Fruit fly (Drosophila melanogaster) whole organism, embryonic: Measurements from ENCODE around the gene CG32713.

Source experiments
- B-H2 ChIP-seq: fragments of 200-800 bp; sonication (Bioruptor generic); optimal IDR thresholded peaks from 2 replicates; lab custom pipeline; 2018; ENCODE audit warnings: missing biosample characterization, mild to moderate bottlenecking, missing genetic modification characterization
- CG10274 ChIP-seq: fragments of 200-800 bp; sonication (Bioruptor generic); optimal IDR thresholded peaks from 3 replicates; lab custom pipeline; 2017; ENCODE audit warnings: missing biosample characterization, mild to moderate bottlenecking, missing genetic modification characterization
- CG12219 ChIP-seq: fragments of 200-800 bp; sonication (Bioruptor generic); optimal IDR thresholded peaks from 3 replicates; lab custom pipeline; 2018; ENCODE audit warnings: missing biosample characterization, mild to moderate bottlenecking, missing genetic modification characterization
- CG12942 ChIP-seq: fragments of 200-800 bp; sonication (Bioruptor generic); optimal IDR thresholded peaks from 3 replicates; lab custom pipeline; 2016; ENCODE audit warnings: missing biosample characterization, missing genetic modification characterization
- CG15696 ChIP-seq: fragments of 200-800 bp; sonication (Bioruptor generic); optimal IDR thresholded peaks from 2 replicates; lab custom pipeline; 2019; ENCODE audit warnings: missing biosample characterization, mild to moderate bottlenecking, missing genetic modification characterization, moderate library complexity
- CG1603 ChIP-seq: fragments of 200-800 bp; sonication (Bioruptor generic); optimal IDR thresholded peaks from 2 replicates; lab custom pipeline; 2019; ENCODE audit warnings: missing biosample characterization, mild to moderate bottlenecking, missing genetic modification characterization, moderate library complexity
- CG16779 ChIP-seq: fragments of 200-800 bp; sonication (Bioruptor generic); IDR thresholded peaks from 2 replicates; pipeline ENCODE4 v1.3.6; 2022; ENCODE audit warnings: missing biosample characterization, missing genetic modification characterization
- CG17328 ChIP-seq: fragments of 200-800 bp; sonication (Bioruptor generic); IDR thresholded peaks from 2 replicates; pipeline ENCODE4 v1.3.6; 2022; ENCODE audit warnings: missing biosample characterization, missing genetic modification characterization
- CG30431 ChIP-seq: fragments of 200-800 bp; sonication (Bioruptor generic); optimal IDR thresholded peaks from 2 replicates; lab custom pipeline; 2017; ENCODE audit warnings: missing biosample characterization, missing genetic modification characterization
- CG31388 ChIP-seq: fragments of 200-800 bp; sonication (Bioruptor generic); optimal IDR thresholded peaks from 2 replicates; lab custom pipeline; 2016; ENCODE audit warnings: missing biosample characterization, missing genetic modification characterization
- CG4404 ChIP-seq: fragments of 200-800 bp; sonication (Bioruptor generic); IDR thresholded peaks from 2 replicates; pipeline ENCODE4 v1.3.6; 2022; ENCODE audit warnings: missing biosample characterization, missing genetic modification characterization
- CG4617 ChIP-seq: fragments of 200-800 bp; sonication (Bioruptor generic); optimal IDR thresholded peaks from 3 replicates; lab custom pipeline; 2016; ENCODE audit warnings: missing biosample characterization, missing genetic modification characterization, borderline replicate concordance
- CG7987 ChIP-seq: fragments of 200-800 bp; sonication (Bioruptor generic); optimal IDR thresholded peaks from 2 replicates; lab custom pipeline; 2018; ENCODE audit warnings: missing biosample characterization, mild to moderate bottlenecking, missing genetic modification characterization, moderate library complexity
- CG8478 ChIP-seq: fragments of >200 bp; optimal IDR thresholded peaks from 2 replicates; lab custom pipeline; 2018
- CG8924 ChIP-seq: fragments of 200-800 bp; optimal IDR thresholded peaks from 3 replicates; lab custom pipeline; 2019; ENCODE audit warnings: missing biosample characterization, mild to moderate bottlenecking, missing genetic modification characterization, moderate library complexity
- CG9797 ChIP-seq: fragments of 200-800 bp; sonication (Bioruptor generic); optimal IDR thresholded peaks from 3 replicates; lab custom pipeline; 2018; ENCODE audit warnings: missing biosample characterization, mild to moderate bottlenecking, missing genetic modification characterization
- D19B ChIP-seq: fragments of 200-800 bp; sonication (Bioruptor generic); optimal IDR thresholded peaks from 2 replicates; lab custom pipeline; 2017; ENCODE audit warnings: missing biosample characterization, mild to moderate bottlenecking, missing genetic modification characterization
- Dll ChIP-seq: fragments of 200-800 bp; sonication (Bioruptor generic); IDR thresholded peaks from 4 replicates; pipeline ENCODE4 v1.3.6; 2022; ENCODE audit warnings: missing biosample characterization, missing genetic modification characterization; ENCODE audit not compliant: partially characterized antibody
- Ets65A ChIP-seq: fragments of 200-800 bp; sonication (Bioruptor generic); peaks from one replicate; lab custom pipeline; 2016; ENCODE audit warnings: missing biosample characterization, missing genetic modification characterization
- HLH3B ChIP-seq: fragments of 200-800 bp; sonication (Bioruptor generic); IDR thresholded peaks from 2 replicates; pipeline ENCODE4 v1.3.6; 2022; ENCODE audit warnings: missing biosample characterization, missing genetic modification characterization
- Hmr ChIP-seq: fragments of 200-800 bp; sonication (Bioruptor generic); optimal IDR thresholded peaks from 3 replicates; lab custom pipeline; 2017; ENCODE audit warnings: mild to moderate bottlenecking, missing biosample characterization, missing genetic modification reagents, missing genetic modification characterization
- Jarid2 ChIP-seq: fragments of 200-800 bp; sonication (Bioruptor generic); optimal IDR thresholded peaks from 3 replicates; lab custom pipeline; 2017; ENCODE audit warnings: mild to moderate bottlenecking, missing biosample characterization, missing genetic modification reagents, missing genetic modification characterization
- Myb ChIP-seq: fragments of 200-800 bp; sonication (Bioruptor generic); optimal IDR thresholded peaks from 2 replicates; lab custom pipeline; 2016; ENCODE audit warnings: missing biosample characterization, missing genetic modification characterization
- NfI ChIP-seq: fragments of 200-800 bp; sonication (Bioruptor generic); optimal IDR thresholded peaks from 3 replicates; lab custom pipeline; 2018; ENCODE audit warnings: missing biosample characterization, mild to moderate bottlenecking, missing genetic modification characterization, moderate library complexity
- Pdp1 ChIP-seq, 2 experiments: fragments of 200-800 bp; sonication (Bioruptor generic); optimal IDR thresholded peaks; 3 replicates each; lab custom pipeline; 2016; ENCODE audit warnings: missing biosample characterization in 2 of 2, missing genetic modification characterization in 2 of 2, mild to moderate bottlenecking in 1 of 2, moderate library complexity in 1 of 2
- Ravus ChIP-seq: fragments of 200-800 bp; sonication (Bioruptor generic); IDR thresholded peaks from 2 replicates; pipeline ENCODE4 v1.3.6; 2022; ENCODE audit warnings: missing biosample characterization, missing genetic modification characterization
- Rx ChIP-seq: fragments of 200-800 bp; sonication (Bioruptor generic); IDR thresholded peaks from 2 replicates; pipeline ENCODE4 v1.3.6; 2022; ENCODE audit warnings: missing biosample characterization, missing genetic modification characterization
- Side ChIP-seq: fragments of 200-800 bp; sonication (Bioruptor generic); optimal IDR thresholded peaks from 2 replicates; lab custom pipeline; 2016; ENCODE audit warnings: missing biosample characterization, missing genetic modification characterization
- Tbp ChIP-seq: fragments of >200 bp; optimal IDR thresholded peaks from 2 replicates; lab custom pipeline; 2018; ENCODE audit warnings: missing biosample characterization, missing genetic modification characterization
- Xrp1 ChIP-seq: fragments of 200-800 bp; sonication (Bioruptor generic); IDR thresholded peaks from 2 replicates; pipeline ENCODE4 v1.3.6; 2022; ENCODE audit warnings: missing biosample characterization, missing genetic modification characterization
- ase ChIP-seq: fragments of 200-800 bp; sonication (Bioruptor generic); IDR thresholded peaks from 3 replicates; pipeline ENCODE4 v1.3.6; 2022; ENCODE audit warnings: missing biosample characterization, missing genetic modification characterization
- bigmax ChIP-seq: fragments of 200-800 bp; sonication (Bioruptor generic); optimal IDR thresholded peaks from 2 replicates; lab custom pipeline; 2018; ENCODE audit warnings: missing biosample characterization, mild to moderate bottlenecking, missing genetic modification characterization
- bsh ChIP-seq, 2 experiments: fragments of 200-800 bp; sonication (Bioruptor generic); optimal IDR thresholded peaks; 2 replicates each; lab custom pipeline; 2017 to 2018; ENCODE audit warnings: mild to moderate bottlenecking in 2 of 2, missing biosample characterization in 2 of 2, missing genetic modification characterization in 2 of 2, moderate library complexity in 1 of 2
- btn ChIP-seq: fragments of 200-800 bp; sonication (Bioruptor generic); optimal IDR thresholded peaks from 2 replicates; lab custom pipeline; 2016; ENCODE audit warnings: missing biosample characterization, missing genetic modification characterization
- croc ChIP-seq: fragments of 200-800 bp; sonication (Bioruptor generic); conservative IDR thresholded peaks from 3 replicates; pipeline ENCODE4 v1.3.6; 2022; ENCODE audit warnings: missing biosample characterization, missing genetic modification characterization
- dmrt11E ChIP-seq: fragments of 200-800 bp; sonication (Bioruptor generic); optimal IDR thresholded peaks from 3 replicates; lab custom pipeline; 2018; ENCODE audit warnings: missing biosample characterization, mild to moderate bottlenecking, missing genetic modification characterization, moderate library complexity
- fd102C ChIP-seq: fragments of 200-800 bp; sonication (Bioruptor generic); optimal IDR thresholded peaks from 2 replicates; lab custom pipeline; 2018; ENCODE audit warnings: missing biosample characterization, mild to moderate bottlenecking, missing genetic modification characterization, moderate library complexity
- fd96Cb ChIP-seq: fragments of 200-800 bp; sonication (Bioruptor generic); optimal IDR thresholded peaks from 2 replicates; lab custom pipeline; 2018; ENCODE audit warnings: missing biosample characterization, mild to moderate bottlenecking, missing genetic modification characterization, moderate library complexity
- gcm2 ChIP-seq: fragments of 200-800 bp; sonication (Bioruptor generic); optimal IDR thresholded peaks from 2 replicates; lab custom pipeline; 2016; ENCODE audit warnings: missing biosample characterization, missing genetic modification characterization
- lola ChIP-seq, 3 experiments: fragments of >200 bp in 2 of 3; fragments of 200-800 bp in 1 of 3; sonication (Bioruptor generic) in 1 of 3; optimal IDR thresholded peaks; 2 replicates each; lab custom pipeline; 2017 to 2019; ENCODE audit warnings: missing biosample characterization in 3 of 3, missing genetic modification characterization in 3 of 3, mild to moderate bottlenecking in 1 of 3, moderate library complexity in 1 of 3
- mirr ChIP-seq: fragments of 200-800 bp; sonication (Bioruptor generic); optimal IDR thresholded peaks from 3 replicates; lab custom pipeline; 2018; ENCODE audit warnings: missing biosample characterization, mild to moderate bottlenecking, missing genetic modification characterization
- pan ChIP-seq, 4 experiments: fragments of >200 bp in 3 of 4; fragments of 200-800 bp in 1 of 4; sonication (Bioruptor generic) in 1 of 4; optimal IDR thresholded peaks in 3 of 4; IDR thresholded peaks in 1 of 4; 2 replicates each; pipeline versions ENCODE4 v1.3.6 to Lab custom; 2017 to 2022; ENCODE audit warnings: missing biosample characterization in 2 of 4, missing genetic modification characterization in 2 of 4, mixed read lengths in 1 of 4
- prd ChIP-seq, 3 experiments: fragments of >200 bp in 2 of 3; fragments of 200-800 bp in 1 of 3; sonication (Bioruptor generic) in 1 of 3; optimal IDR thresholded peaks in 2 of 3; IDR thresholded peaks in 1 of 3; 2 replicates in 2 of 3; 3 replicates in 1 of 3; pipeline versions ENCODE4 v1.3.6 to Lab custom; 2017 to 2022; ENCODE audit warnings: missing biosample characterization in 1 of 3, missing genetic modification characterization in 1 of 3
- repo ChIP-seq: fragments of 200-800 bp; sonication (Bioruptor generic); optimal IDR thresholded peaks from 2 replicates; lab custom pipeline; 2016; ENCODE audit warnings: missing biosample characterization, missing genetic modification characterization
- schlank ChIP-seq: fragments of 200-800 bp; sonication (Bioruptor generic); optimal IDR thresholded peaks from 2 replicates; lab custom pipeline; 2018; ENCODE audit warnings: missing biosample characterization, mild to moderate bottlenecking, missing genetic modification characterization
- z ChIP-seq: fragments of 200-800 bp; sonication (Bioruptor generic); IDR thresholded peaks from 3 replicates; pipeline ENCODE4 v1.3.6; 2022; ENCODE audit warnings: missing biosample characterization, missing genetic modification characterization
- zf30C ChIP-seq: fragments of 200-800 bp; sonication (Bioruptor generic); optimal IDR thresholded peaks from 3 replicates; lab custom pipeline; 2018; ENCODE audit warnings: missing biosample characterization, mild to moderate bottlenecking, missing genetic modification characterization
- zfh1 ChIP-seq: fragments of 200-800 bp; sonication (Bioruptor generic); IDR thresholded peaks from 3 replicates; pipeline ENCODE4 v1.3.6; 2022; ENCODE audit warnings: missing biosample characterization, missing genetic modification characterization

CG32713 gene

dm6 chrX:8444883-8445572 is 12.4 kb downstream of the CG32713 start (continued):
- peak; percentile 5; the same call in 1 of the 3 replicates for TF ChIP-seq ase
- peak; percentile 72 for TF ChIP-seq fd96Cb
- TF ChIP-seq CG12219 = no peak
- TF ChIP-seq Ravus (GFP tag; lab: Robert Waterston, UW) = no peak
- TF ChIP-seq Jarid2 (GFP tag; lab: Kevin White, UChicago) = no peak
- no peak for TF ChIP-seq NfI
- no peak for TF ChIP-seq schlank (tag; lab: Kevin White, UChicago)
- TF ChIP-seq Pdp1 (GFP tag; optimal IDR thresholded peaks at IDR 0.05; lab: Kevin White, UChicago) = peak in 1 of 2 experiments; percentile 11
- no peak for TF ChIP-seq CG8478

dm6 chrX:8444279-8444678 is 13.2 kb downstream of the CG32713 start:
- TF ChIP-seq croc = 0 out of 3 replicates have a peak, but pooled peaks have one; percentile 14
- no peak for TF ChIP-seq zf30C (GFP tag; lab: Kevin White, UChicago)
- peak; percentile 71 for TF ChIP-seq CG4404 (GFP tag; lab: Robert Waterston, UW)
- no peak for TF ChIP-seq bsh (GFP tag; optimal IDR thresholded peaks at IDR 0.05; lab: Kevin White, UChicago)
- peak; percentile 63 for TF ChIP-seq fd102C (GFP tag; lab: Kevin White, UChicago)
- no peak for TF ChIP-seq B-H2
- no peak for TF ChIP-seq bigmax (GFP tag; lab: Kevin White, UChicago)
- TF ChIP-seq Dll (GFP tag; lab: Robert Waterston, UW) = no peak
- TF ChIP-seq CG17328 (GFP tag; lab: Robert Waterston, UW) = no peak
- TF ChIP-seq CG1603 (tag; lab: Kevin White, UChicago) = no peak
- TF ChIP-seq CG12942 = no peak
- TF ChIP-seq CG8924 (tag; lab: Kevin White, UChicago) = no peak
- TF ChIP-seq Tbp = no peak
- no peak for TF ChIP-seq lola (GFP tag; optimal IDR thresholded peaks at IDR 0.05; lab: Kevin White, UChicago)
- TF ChIP-seq CG7987 (GFP tag; lab: Kevin White, UChicago) = no peak
- peak; percentile 27 for TF ChIP-seq dmrt11E (tag; lab: Kevin White, UChicago)
- TF ChIP-seq Xrp1 = peak; percentile 28; the same call in 1 of the 2 replicates
- no peak for TF ChIP-seq CG31388 (GFP tag; lab: Kevin White, UChicago)
- TF ChIP-seq CG15696 (tag; lab: Kevin White, UChicago) = peak; percentile 70
- TF ChIP-seq z (GFP tag; lab: Robert Waterston, UW) = no peak
- TF ChIP-seq D19B = peak; percentile 37
- peak; percentile 6; the same call in 1 of the 2 replicates for TF ChIP-seq Rx (GFP tag; lab: Robert Waterston, UW)
- TF ChIP-seq CG30431 = peak; percentile 25
- peak; percentile 18 for TF ChIP-seq Ets65A
- TF ChIP-seq Side = no peak
- no peak for TF ChIP-seq CG4617 (GFP tag; lab: Kevin White, UChicago)
- no peak for TF ChIP-seq gcm2
- TF ChIP-seq mirr (GFP tag; lab: Kevin White, UChicago) = no peak
- TF ChIP-seq Myb (GFP tag; lab: Kevin White, UChicago) = no peak
- no peak for TF ChIP-seq btn (GFP tag; lab: Kevin White, UChicago)
- no peak for TF ChIP-seq Hmr (GFP tag; lab: Kevin White, UChicago)
- TF ChIP-seq HLH3B (GFP tag; lab: Robert Waterston, UW) = no peak
- TF ChIP-seq prd (optimal IDR thresholded peaks at IDR 0.05; lab: Kevin White, UChicago) = no peak
- peak; percentile 63; the same call in 2 of the 3 replicates for TF ChIP-seq prd (GFP tag; IDR thresholded peaks at IDR 0.05; lab: Robert Waterston, UW)
- TF ChIP-seq pan (optimal IDR thresholded peaks at IDR 0.05; lab: Kevin White, UChicago) = peak in 1 of 2 experiments; percentile 39
- no peak for TF ChIP-seq pan (GFP tag; optimal IDR thresholded peaks at IDR 0.05 in 1 of 2, IDR thresholded peaks at IDR 0.05 in 1 of 2)
- no peak for TF ChIP-seq CG9797 (GFP tag; lab: Kevin White, UChicago)
- TF ChIP-seq zfh1 (GFP tag; lab: Robert Waterston, UW) = peak; percentile 52; the same call in 2 of the 3 replicates
- no peak for TF ChIP-seq repo (GFP tag; lab: Kevin White, UChicago)
- TF ChIP-seq CG16779 (GFP tag; lab: Robert Waterston, UW) = no peak
- TF ChIP-seq CG10274 (GFP tag; lab: Kevin White, UChicago) = no peak
